Fruit fly (Drosophila melanogaster) whole organism, embryonic: Measurements from ENCODE around the gene GstD5.

Experiments used
- Bteb2 ChIP-seq: fragments of 200-800 bp; sonication (Bioruptor generic); optimal IDR thresholded peaks from 2 replicates; lab custom pipeline; 2016; ENCODE audit warnings: missing biosample characterization, missing genetic modification characterization
- CG10274 ChIP-seq: fragments of 200-800 bp; sonication (Bioruptor generic); optimal IDR thresholded peaks from 3 replicates; lab custom pipeline; 2017; ENCODE audit warnings: missing biosample characterization, mild to moderate bottlenecking, missing genetic modification characterization
- CG11093 ChIP-seq: fragments of 200-800 bp; sonication (Bioruptor generic); IDR thresholded peaks from 3 replicates; pipeline ENCODE4 v1.3.6; 2022; ENCODE audit warnings: missing biosample characterization, missing genetic modification characterization
- CG11504 ChIP-seq: fragments of 200-800 bp; sonication (Bioruptor generic); optimal IDR thresholded peaks from 3 replicates; lab custom pipeline; 2019; ENCODE audit warnings: missing biosample characterization, mild to moderate bottlenecking, missing genetic modification characterization, moderate library complexity
- CG11696 ChIP-seq: fragments of 200-800 bp; sonication (Bioruptor generic); IDR thresholded peaks from 2 replicates; pipeline ENCODE4 v1.3.6; 2022; ENCODE audit warnings: missing biosample characterization, missing genetic modification characterization
- CG12219 ChIP-seq: fragments of 200-800 bp; sonication (Bioruptor generic); optimal IDR thresholded peaks from 3 replicates; lab custom pipeline; 2018; ENCODE audit warnings: missing biosample characterization, mild to moderate bottlenecking, missing genetic modification characterization
- CG12659 ChIP-seq: fragments of 200-800 bp; sonication (Bioruptor generic); optimal IDR thresholded peaks from 3 replicates; lab custom pipeline; 2017; ENCODE audit warnings: mild to moderate bottlenecking, missing biosample characterization, missing genetic modification reagents, missing genetic modification characterization
- CG13287 ChIP-seq: fragments of 200-800 bp; sonication (Bioruptor generic); IDR thresholded peaks from 2 replicates; pipeline ENCODE4 v1.3.6; 2022; ENCODE audit warnings: missing biosample characterization, missing genetic modification characterization; ENCODE audit not compliant: partially characterized antibody
- CG13894 ChIP-seq: fragments of 200-800 bp; sonication (Bioruptor generic); optimal IDR thresholded peaks from 3 replicates; lab custom pipeline; 2018; ENCODE audit warnings: missing biosample characterization, mild to moderate bottlenecking, missing genetic modification characterization, moderate library complexity
- CG15696 ChIP-seq: fragments of 200-800 bp; sonication (Bioruptor generic); optimal IDR thresholded peaks from 2 replicates; lab custom pipeline; 2019; ENCODE audit warnings: missing biosample characterization, mild to moderate bottlenecking, missing genetic modification characterization, moderate library complexity
- CG1647 ChIP-seq: fragments of 200-800 bp; sonication (Bioruptor generic); optimal IDR thresholded peaks from 3 replicates; lab custom pipeline; 2016; ENCODE audit warnings: missing biosample characterization, missing genetic modification characterization
- CG2199 ChIP-seq: fragments of 200-800 bp; sonication (Bioruptor generic); IDR thresholded peaks from 3 replicates; pipeline ENCODE4 v1.3.6; 2022; ENCODE audit warnings: missing biosample characterization, missing genetic modification characterization
- CG2678 ChIP-seq: fragments of 200-800 bp; sonication (Bioruptor generic); optimal IDR thresholded peaks from 3 replicates; lab custom pipeline; 2019; ENCODE audit warnings: missing biosample characterization, mild to moderate bottlenecking, missing genetic modification characterization, moderate library complexity
- CG2712 ChIP-seq: fragments of 200-800 bp; optimal IDR thresholded peaks from 3 replicates; lab custom pipeline; 2019; ENCODE audit warnings: missing biosample characterization, mild to moderate bottlenecking, missing genetic modification characterization, moderate library complexity
- CG31388 ChIP-seq: fragments of 200-800 bp; sonication (Bioruptor generic); optimal IDR thresholded peaks from 2 replicates; lab custom pipeline; 2016; ENCODE audit warnings: missing biosample characterization, missing genetic modification characterization
- CG33213 ChIP-seq: fragments of 200-800 bp; sonication (Bioruptor generic); optimal IDR thresholded peaks from 3 replicates; lab custom pipeline; 2016; ENCODE audit warnings: missing biosample characterization, missing genetic modification characterization
- CG34224 ChIP-seq: fragments of 200-800 bp; sonication (Bioruptor generic); IDR thresholded peaks from 3 replicates; pipeline ENCODE4 v1.3.6; 2022; ENCODE audit warnings: missing biosample characterization, missing genetic modification characterization; ENCODE audit not compliant: partially characterized antibody
- CG3995 ChIP-seq: fragments of 200-800 bp; sonication (Bioruptor generic); optimal IDR thresholded peaks from 3 replicates; lab custom pipeline; 2016; ENCODE audit warnings: missing biosample characterization, missing genetic modification characterization
- CG42726 ChIP-seq: fragments of 200-800 bp; sonication (Bioruptor generic); IDR thresholded peaks from 2 replicates; pipeline ENCODE4 v1.3.6; 2022; ENCODE audit warnings: missing biosample characterization, missing genetic modification characterization; ENCODE audit not compliant: partially characterized antibody
- CG9817 ChIP-seq: fragments of 200-800 bp; sonication (Bioruptor generic); optimal IDR thresholded peaks from 2 replicates; lab custom pipeline; 2018; ENCODE audit warnings: missing biosample characterization, mild to moderate bottlenecking, missing genetic modification characterization, moderate library complexity
- CHES-1-like ChIP-seq: fragments of 200-800 bp; sonication (Bioruptor generic); optimal IDR thresholded peaks from 2 replicates; lab custom pipeline; 2016; ENCODE audit warnings: missing biosample characterization, missing genetic modification characterization
- CTCF ChIP-seq: fragments of 200-800 bp; sonication (Bioruptor generic); optimal IDR thresholded peaks from 2 replicates; lab custom pipeline; 2017; ENCODE audit warnings: missing biosample characterization, mild to moderate bottlenecking, missing genetic modification characterization, moderate library complexity
- E2f2 ChIP-seq: fragments of 200-800 bp; sonication (Bioruptor generic); IDR thresholded peaks from 2 replicates; pipeline ENCODE4 v1.3.6; 2022; ENCODE audit warnings: missing biosample characterization, missing genetic modification characterization
- Fer1 ChIP-seq: fragments of 200-800 bp; sonication (Bioruptor generic); optimal IDR thresholded peaks from 2 replicates; lab custom pipeline; 2017; ENCODE audit warnings: missing biosample characterization, mild to moderate bottlenecking, missing genetic modification characterization
- HLH4C ChIP-seq: fragments of 200-800 bp; sonication (Bioruptor generic); IDR thresholded peaks from 3 replicates; pipeline ENCODE4 v1.3.6; 2022; ENCODE audit warnings: missing biosample characterization, missing genetic modification characterization; ENCODE audit not compliant: partially characterized antibody
- MTF-1 ChIP-seq: fragments of 200-800 bp; sonication (Bioruptor generic); optimal IDR thresholded peaks from 2 replicates; lab custom pipeline; 2018; ENCODE audit warnings: missing biosample characterization, mild to moderate bottlenecking, missing genetic modification characterization, borderline replicate concordance
- NK7.1 ChIP-seq: fragments of 200-800 bp; sonication (Bioruptor generic); optimal IDR thresholded peaks from 3 replicates; lab custom pipeline; 2016; ENCODE audit warnings: missing biosample characterization, missing genetic modification characterization
- Nf-YC ChIP-seq: fragments of 200-800 bp; optimal IDR thresholded peaks from 3 replicates; lab custom pipeline; 2019; ENCODE audit warnings: missing biosample characterization, mild to moderate bottlenecking, missing genetic modification characterization, moderate library complexity
- Ptx1 ChIP-seq: fragments of 200-800 bp; sonication (Bioruptor generic); IDR thresholded peaks from 2 replicates; pipeline ENCODE4 v1.3.6; 2022; ENCODE audit warnings: missing biosample characterization, missing genetic modification characterization
- Rfx ChIP-seq: fragments of 200-800 bp; sonication (Bioruptor generic); IDR thresholded peaks from 2 replicates; pipeline ENCODE4 v1.3.6; 2022; ENCODE audit warnings: missing biosample characterization, missing genetic modification characterization
- Sox100B ChIP-seq: fragments of 200-800 bp; sonication (Bioruptor generic); optimal IDR thresholded peaks from 3 replicates; lab custom pipeline; 2018; ENCODE audit warnings: missing biosample characterization, mild to moderate bottlenecking, missing genetic modification characterization
- Taf1 ChIP-seq: fragments of 200-800 bp; sonication (Bioruptor generic); IDR thresholded peaks from 2 replicates; pipeline ENCODE4 v1.3.6; 2022; ENCODE audit warnings: missing biosample characterization, missing genetic modification characterization
- aop ChIP-seq: fragments of 200-800 bp; sonication (Bioruptor generic); IDR thresholded peaks from 2 replicates; pipeline ENCODE4 v1.3.6; 2022; ENCODE audit warnings: missing biosample characterization, missing genetic modification characterization
- az2 ChIP-seq: fragments of 200-800 bp; sonication (Bioruptor generic); optimal IDR thresholded peaks from 3 replicates; lab custom pipeline; 2016; ENCODE audit warnings: missing biosample characterization, missing genetic modification characterization
- bbx ChIP-seq: fragments of 200-800 bp; sonication (Bioruptor generic); IDR thresholded peaks from 2 replicates; pipeline ENCODE4 v1.3.6; 2022; ENCODE audit warnings: missing biosample characterization, missing genetic modification characterization; ENCODE audit not compliant: partially characterized antibody
- bsh ChIP-seq, 2 experiments: fragments of 200-800 bp; sonication (Bioruptor generic); optimal IDR thresholded peaks; 2 replicates each; lab custom pipeline; 2017 to 2018; ENCODE audit warnings: mild to moderate bottlenecking in 2 of 2, missing biosample characterization in 2 of 2, missing genetic modification characterization in 2 of 2, moderate library complexity in 1 of 2
- cad ChIP-seq: fragments of >200 bp; optimal IDR thresholded peaks from 2 replicates; lab custom pipeline; 2017; ENCODE audit warnings: missing biosample characterization, missing genetic modification characterization
- ems ChIP-seq: fragments of 200-800 bp; sonication (Bioruptor generic); optimal IDR thresholded peaks from 3 replicates; lab custom pipeline; 2016; ENCODE audit warnings: missing biosample characterization, missing genetic modification characterization
- esg ChIP-seq: fragments of 200-800 bp; sonication (Bioruptor generic); conservative IDR thresholded peaks from 2 replicates; pipeline ENCODE4 v1.3.6; 2022; ENCODE audit warnings: missing biosample characterization, missing genetic modification characterization
- eve ChIP-seq, 2 experiments: fragments of >200 bp; optimal IDR thresholded peaks; 2 replicates each; lab custom pipeline; 2017; ENCODE audit warnings: missing biosample characterization in 2 of 2, missing genetic modification characterization in 2 of 2
- fd3F ChIP-seq: fragments of 200-800 bp; sonication (Bioruptor generic); optimal IDR thresholded peaks from 2 replicates; lab custom pipeline; 2018; ENCODE audit warnings: missing biosample characterization, mild to moderate bottlenecking, missing genetic modification characterization, moderate library complexity
- kni ChIP-seq: fragments of 200-800 bp; sonication (Bioruptor generic); optimal IDR thresholded peaks from 3 replicates; lab custom pipeline; 2017; ENCODE audit warnings: mild to moderate bottlenecking, missing biosample characterization, missing genetic modification reagents, missing genetic modification characterization
- sens ChIP-seq: fragments of 200-800 bp; sonication (Bioruptor generic); peaks from one replicate; lab custom pipeline; 2016; ENCODE audit warnings: missing biosample characterization, missing genetic modification characterization
- sqz ChIP-seq: fragments of 200-800 bp; sonication (Bioruptor generic); optimal IDR thresholded peaks from 3 replicates; lab custom pipeline; 2018; ENCODE audit warnings: missing biosample characterization, mild to moderate bottlenecking, missing genetic modification characterization
- stwl ChIP-seq: fragments of 200-800 bp; sonication (Bioruptor generic); optimal IDR thresholded peaks from 3 replicates; lab custom pipeline; 2018; ENCODE audit warnings: missing biosample characterization, mild to moderate bottlenecking, missing genetic modification characterization, moderate library complexity
- sug ChIP-seq: fragments of 200-800 bp; optimal IDR thresholded peaks from 2 replicates; lab custom pipeline; 2019; ENCODE audit warnings: missing biosample characterization, mild to moderate bottlenecking, missing genetic modification characterization, moderate library complexity
- zen ChIP-seq: fragments of 200-800 bp; sonication (Bioruptor generic); optimal IDR thresholded peaks from 3 replicates; lab custom pipeline; 2018; ENCODE audit warnings: missing biosample characterization, mild to moderate bottlenecking, missing genetic modification characterization, moderate library complexity

The GstD5 gene

dm6 chr3R:12369135-12369792 lies 6.3 kb upstream of the GstD5 start, which contains the start of gene GstD1 (continued):
- no peak for TF ChIP-seq CG11093
- TF ChIP-seq Rfx: peak; percentile 57
- TF ChIP-seq bbx (GFP tag; lab: Robert Waterston, UW): 0 out of 2 replicates have a peak, but pooled peaks have one; percentile 28
- TF ChIP-seq CHES-1-like (GFP tag; lab: Kevin White, UChicago): peak; percentile 49
- TF ChIP-seq CG42726 (GFP tag; lab: Robert Waterston, UW): peak; percentile 45; the same call in 1 of the 2 replicates
- TF ChIP-seq esg: peak; percentile 16; the same call in 1 of the 2 replicates
- TF ChIP-seq HLH4C (GFP tag; lab: Robert Waterston, UW): peak; percentile 42; the same call in 1 of the 3 replicates
- TF ChIP-seq CG2678 (tag; lab: Kevin White, UChicago): peak; percentile 49
- TF ChIP-seq CG34224 (GFP tag; lab: Robert Waterston, UW): peak; percentile 54; the same call in 2 of the 3 replicates
- peak; percentile 38 for TF ChIP-seq Fer1 (GFP tag; lab: Kevin White, UChicago)
- peak; percentile 30 for TF ChIP-seq CG9817
- TF ChIP-seq aop (GFP tag; lab: Robert Waterston, UW): no peak
- peak; percentile 70 for TF ChIP-seq CG13894 (tag; lab: Kevin White, UChicago)
- peak; percentile 21 for TF ChIP-seq CG2712
- TF ChIP-seq E2f2 (GFP tag; lab: Robert Waterston, UW): 0 out of 2 replicates have a peak, but pooled peaks have one; percentile 25
- peak; percentile 33 for TF ChIP-seq NK7.1 (GFP tag; lab: Kevin White, UChicago)
- TF ChIP-seq Taf1 (GFP tag; lab: Robert Waterston, UW): no peak
- peak; percentile 39; the same call in 1 of the 2 replicates for TF ChIP-seq CG13287 (GFP tag; lab: Robert Waterston, UW)
- TF ChIP-seq CG11504 (tag; lab: Kevin White, UChicago): peak; percentile 50
- TF ChIP-seq CG3995 (GFP tag; lab: Kevin White, UChicago): peak; percentile 49
- TF ChIP-seq kni (GFP tag; lab: Kevin White, UChicago): peak; percentile 39
- TF ChIP-seq CG10274 (GFP tag; lab: Kevin White, UChicago): peak; percentile 86
- TF ChIP-seq Sox100B: peak; percentile 18
- peak; percentile 34 for TF ChIP-seq fd3F (GFP tag; lab: Kevin White, UChicago)
- peak; percentile 23 for TF ChIP-seq CG12659 (GFP tag; lab: Kevin White, UChicago)
- TF ChIP-seq CTCF (GFP tag; lab: Kevin White, UChicago): no peak
- peak; percentile 36 for TF ChIP-seq CG1647
- TF ChIP-seq CG12219 (GFP tag; lab: Kevin White, UChicago): no peak
- peak; percentile 90; the same call in 2 of the 3 replicates for TF ChIP-seq CG2199 (GFP tag; lab: Robert Waterston, UW)
- TF ChIP-seq sqz (GFP tag; lab: Kevin White, UChicago): peak; percentile 74

- TF ChIP-seq CG11696 (no peak), sug (tag; lab: Kevin White, UChicago) (peak; percentile 97), CG31388 (GFP tag; lab: Kevin White, UChicago) (peak; percentile 2), Nf-YC (tag; lab: Kevin White, UChicago) (no peak), stwl (peak; percentile 23), ems (GFP tag; lab: Kevin White, UChicago) (no peak), cad (GFP tag; lab: Kevin White, UChicago) (no peak), eve (GFP tag; optimal IDR thresholded peaks at IDR 0.05; lab: Kevin White, UChicago) (peak in 1 of 2 experiments; percentile 13), CG15696 (tag; lab: Kevin White, UChicago) (peak; percentile 67), az2 (GFP tag; lab: Kevin White, UChicago) (peak; percentile 4), MTF-1 (GFP tag; lab: Kevin White, UChicago) (peak; percentile 62), bsh (GFP tag; optimal IDR thresholded peaks at IDR 0.05; lab: Kevin White, UChicago) (no peak), zen (tag; lab: Kevin White, UChicago) (peak; percentile 30), Ptx1 (GFP tag; lab: Robert Waterston, UW) (0 out of 2 replicates have a peak, but pooled peaks have one; percentile 1), Bteb2 (no peak), CG33213 (GFP tag; lab: Kevin White, UChicago) (peak; percentile 18), sens (GFP tag; lab: Kevin White, UChicago) (peak; percentile 69)
These were observed 5.5 kb upstream of the GstD5 start for dm6 chr3R:12369793-12370642.
